Worm (Caenorhabditis elegans) whole organism, L2 larva: ENCODE measurements around the gene F13B6.2.

Source experiments
- C34F6.9 ChIP-seq: fragments of 150-350 bp; optimal IDR thresholded peaks from 2 replicates; lab custom pipeline; 2014; ENCODE audit warnings: missing biosample characterization, missing genetic modification characterization
- Y55F3AM.14 ChIP-seq: fragments of 200-800 bp; sonication (Bioruptor generic); optimal IDR thresholded peaks from 2 replicates; lab custom pipeline; 2018; ENCODE audit warnings: mild to moderate bottlenecking, missing genetic modification characterization, missing compliant biosample characterization
- ZK546.5 ChIP-seq: sonication (generic microtip); optimal IDR thresholded peaks from 2 replicates; lab custom pipeline; 2017; ENCODE audit warnings: missing biosample characterization, missing genetic modification characterization
- alr-1 ChIP-seq: fragments of 150-350 bp; optimal IDR thresholded peaks from 2 replicates; lab custom pipeline; 2014; ENCODE audit warnings: missing biosample characterization, missing genetic modification characterization
- aly-2 ChIP-seq: fragments of 150-350 bp; optimal IDR thresholded peaks from 2 replicates; lab custom pipeline; 2014; ENCODE audit warnings: missing biosample characterization, missing genetic modification characterization
- ama-1 ChIP-seq: fragments of 150-350 bp; optimal IDR thresholded peaks from 2 replicates; lab custom pipeline; 2018; ENCODE audit warnings: inconsistent platforms
- ceh-82 ChIP-seq: fragments of 150-350 bp; optimal IDR thresholded peaks from 2 replicates; lab custom pipeline; 2014; ENCODE audit warnings: missing biosample characterization, missing genetic modification characterization
- egl-27 ChIP-seq: sonication (generic microtip); optimal IDR thresholded peaks from 3 replicates; lab custom pipeline; 2017; ENCODE audit warnings: missing biosample characterization, missing genetic modification reagents, missing genetic modification characterization
- fos-1 ChIP-seq: fragments of 150-350 bp; optimal IDR thresholded peaks from 2 replicates; lab custom pipeline; 2014; ENCODE audit warnings: missing biosample characterization, missing genetic modification characterization
- gmeb-1 ChIP-seq: fragments of 150-350 bp; optimal IDR thresholded peaks from 2 replicates; lab custom pipeline; 2014; ENCODE audit warnings: missing biosample characterization, missing genetic modification characterization
- lin-11 ChIP-seq: fragments of 150-350 bp; sonication (generic microtip); optimal IDR thresholded peaks from 2 replicates; lab custom pipeline; 2014; ENCODE audit warnings: missing biosample characterization, missing genetic modification characterization, inconsistent platforms, mixed read lengths
- lin-13 ChIP-seq: fragments of 150-350 bp; optimal IDR thresholded peaks from 2 replicates; lab custom pipeline; 2014; ENCODE audit warnings: missing biosample characterization, missing genetic modification reagents, missing genetic modification characterization
- lin-39 ChIP-seq: fragments of 150-350 bp; optimal IDR thresholded peaks from 2 replicates; lab custom pipeline; 2014; ENCODE audit warnings: missing biosample characterization, missing genetic modification reagents, missing genetic modification characterization
- mab-5 ChIP-seq: fragments of 150-350 bp; optimal IDR thresholded peaks from 2 replicates; lab custom pipeline; 2014; ENCODE audit warnings: missing biosample characterization, missing genetic modification characterization
- mbf-1 ChIP-seq: sonication (generic microtip); optimal IDR thresholded peaks from 2 replicates; lab custom pipeline; 2017; ENCODE audit warnings: missing biosample characterization, missing genetic modification characterization
- mdl-1 ChIP-seq, 2 experiments: fragments of 150-350 bp in 1 of 2; sonication (generic microtip) in 1 of 2; optimal IDR thresholded peaks; 2 replicates each; lab custom pipeline; 2017; ENCODE audit warnings: missing biosample characterization in 2 of 2, missing genetic modification characterization in 2 of 2
- nhr-10 ChIP-seq: sonication (generic microtip); optimal IDR thresholded peaks from 2 replicates; lab custom pipeline; 2017; ENCODE audit warnings: missing biosample characterization, missing genetic modification characterization
- nhr-11 ChIP-seq: fragments of 150-350 bp; optimal IDR thresholded peaks from 2 replicates; lab custom pipeline; 2014; ENCODE audit warnings: missing biosample characterization, missing genetic modification characterization
- nhr-12 ChIP-seq: fragments of 150-350 bp; optimal IDR thresholded peaks from 2 replicates; lab custom pipeline; 2014; ENCODE audit warnings: missing biosample characterization, missing genetic modification characterization
- nhr-21 ChIP-seq: fragments of 150-350 bp; optimal IDR thresholded peaks from 2 replicates; lab custom pipeline; 2014; ENCODE audit warnings: missing biosample characterization, missing genetic modification characterization
- nhr-23 ChIP-seq: fragments of 150-350 bp; optimal IDR thresholded peaks from 2 replicates; lab custom pipeline; 2014; ENCODE audit warnings: missing biosample characterization, missing genetic modification reagents, missing genetic modification characterization
- peb-1 ChIP-seq: fragments of 150-350 bp; optimal IDR thresholded peaks from 2 replicates; lab custom pipeline; 2014; ENCODE audit warnings: missing biosample characterization, missing genetic modification characterization
- skn-1 ChIP-seq: sonication (generic microtip); optimal IDR thresholded peaks from 2 replicates; lab custom pipeline; 2017; ENCODE audit warnings: missing biosample characterization, missing genetic modification characterization
- sma-3 ChIP-seq: sonication (generic microtip); optimal IDR thresholded peaks from 2 replicates; lab custom pipeline; 2016; ENCODE audit warnings: missing genetic modification reagents, missing genetic modification characterization, missing compliant biosample characterization
- sma-9 ChIP-seq, 2 experiments: fragments of 150-350 bp in 1 of 2; sonication (generic microtip) in 1 of 2; optimal IDR thresholded peaks; 2 replicates each; lab custom pipeline; 2014 to 2016; ENCODE audit warnings: missing genetic modification characterization in 2 of 2, mild to moderate bottlenecking in 1 of 2, missing biosample characterization in 1 of 2, missing compliant biosample characterization in 1 of 2, missing genetic modification reagents in 1 of 2, moderate library complexity in 1 of 2
- snpc-4 ChIP-seq: fragments of 150-350 bp; optimal IDR thresholded peaks from 2 replicates; lab custom pipeline; 2014; ENCODE audit warnings: missing biosample characterization, missing genetic modification characterization
- unc-55 ChIP-seq: fragments of 150-350 bp; sonication (generic microtip); optimal IDR thresholded peaks from 3 replicates; lab custom pipeline; 2014; ENCODE audit warnings: missing biosample characterization, missing genetic modification reagents, missing genetic modification characterization
- unc-62 ChIP-seq: fragments of 150-350 bp; optimal IDR thresholded peaks from 2 replicates; lab custom pipeline; 2014; ENCODE audit warnings: missing biosample characterization, missing genetic modification reagents, missing genetic modification characterization

F13B6.2 gene

ce11 chrIV:7478134-7478533, 18.0 kb upstream of the F13B6.2 start, which contains the start of gene rod-1:
Gene rod-1 (plus strand): TSS chrIV:7478452.
- TF ChIP-seq aly-2, result no peak
- TF ChIP-seq unc-55 (GFP tag; lab: Kevin White, UChicago), result peak; percentile 46

DNA sequence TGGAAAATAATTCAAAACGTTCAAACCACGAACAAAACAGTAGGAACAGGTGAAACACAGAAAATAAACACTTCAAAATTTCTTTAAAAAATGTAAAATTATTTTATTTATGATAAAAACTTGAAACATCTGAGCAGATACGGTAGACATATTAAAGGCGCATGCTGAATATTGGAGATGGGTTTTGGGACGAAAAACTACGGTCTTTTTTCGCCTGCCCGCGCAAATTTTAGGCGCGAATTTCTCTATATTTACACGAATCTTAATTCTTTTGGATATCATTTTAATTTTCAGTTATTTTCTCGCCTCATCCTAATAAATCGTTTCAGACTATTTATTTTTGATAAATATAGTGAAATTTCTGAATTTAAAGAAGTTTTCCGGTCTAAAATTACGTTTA, 17.6 kb upstream of the F13B6.2 start:
- no peak for TF ChIP-seq lin-13 (GFP tag; lab: Kevin White, UChicago)
- TF ChIP-seq nhr-11 (tag; lab: Kevin White, UChicago), result no peak
- TF ChIP-seq ceh-82 (tag; lab: Kevin White, UChicago), result no peak
- no peak for TF ChIP-seq unc-55 (GFP tag; lab: Kevin White, UChicago)
- no peak for TF ChIP-seq Y55F3AM.14
- TF ChIP-seq mbf-1 (tag; lab: Kevin White, UChicago), result no peak
- TF ChIP-seq nhr-21 (tag; lab: Kevin White, UChicago), result no peak
- TF ChIP-seq snpc-4, result no peak
- TF ChIP-seq unc-62 (GFP tag; lab: Kevin White, UChicago), result no peak
- no peak for TF ChIP-seq ama-1
- no peak for TF ChIP-seq fos-1
- no peak for TF ChIP-seq lin-39 (tag; lab: Kevin White, UChicago)

- peak; percentile 13 for TF ChIP-seq C34F6.9
- no peak for TF ChIP-seq ZK546.5 (tag; lab: Kevin White, UChicago)
- TF ChIP-seq sma-9 (GFP tag; optimal IDR thresholded peaks at IDR 0.05; lab: Kevin White, UChicago), result peak; percentile 25
- no peak for TF ChIP-seq sma-9 (tag; optimal IDR thresholded peaks at IDR 0.05; lab: Kevin White, UChicago)
These were observed 17.1 kb upstream of the F13B6.2 start, which contains the start of gene pycr-4 for ce11 chrIV:7477197-7477596. Gene pycr-4 (minus strand): TSS chrIV:7477297.

DNA sequence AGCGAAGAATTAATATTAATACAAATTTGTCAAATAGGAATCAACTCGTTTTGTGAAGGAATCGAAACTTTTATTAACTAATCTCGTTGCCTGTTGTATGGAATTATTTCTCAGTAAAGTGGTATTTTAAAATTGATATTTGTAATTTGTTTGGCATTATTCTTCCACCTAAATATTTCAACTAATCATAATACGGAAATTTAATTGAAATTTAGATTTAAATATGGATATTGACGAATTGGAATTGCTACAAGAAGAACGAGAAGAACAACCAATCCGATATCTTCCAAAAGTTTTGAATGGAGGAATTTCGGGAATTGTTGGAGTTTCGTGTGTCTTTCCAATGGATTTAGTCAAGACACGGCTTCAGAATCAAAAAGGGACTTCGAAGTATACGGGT, 14.7 kb upstream of the F13B6.2 start, which contains the start of gene slc-25A18.2:
Gene slc-25A18.2, plus strand, starts transcription at position 216 of the 400 bp plus-strand sequence.
- TF ChIP-seq mdl-1 (tag; optimal IDR thresholded peaks at IDR 0.05; lab: Kevin White, UChicago) (no peak), lin-11 (no peak), ZK546.5 (tag; lab: Kevin White, UChicago) (no peak), lin-39 (tag; lab: Kevin White, UChicago) (no peak), mab-5 (tag; lab: Kevin White, UChicago) (no peak), gmeb-1 (tag; lab: Kevin White, UChicago) (no peak), nhr-23 (tag; lab: Kevin White, UChicago) (no peak)
- TF ChIP-seq, all 48 proteins: peak for 0

DNA sequence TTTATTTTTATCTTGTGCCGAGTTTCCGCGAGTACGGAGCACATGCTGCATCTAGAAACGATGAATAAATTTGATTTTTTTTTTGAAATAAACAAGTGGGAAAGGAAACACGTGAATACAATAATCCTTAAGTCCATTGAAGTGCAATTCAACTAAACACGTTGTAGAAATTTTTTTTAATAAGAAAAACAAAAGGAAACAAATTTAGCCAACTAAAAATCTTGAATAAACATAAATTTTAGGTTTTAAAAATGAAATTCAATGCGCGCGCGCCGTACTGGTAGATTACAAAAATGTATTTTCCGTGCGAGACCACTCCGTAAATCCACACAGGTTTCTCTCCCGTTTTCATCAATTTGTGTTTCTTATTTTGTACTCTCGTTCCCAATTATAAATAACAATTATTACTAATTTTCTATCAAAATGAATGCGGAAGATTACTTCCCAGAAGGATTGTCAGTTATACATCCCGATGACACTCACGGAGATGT, 13.1 kb upstream of the F13B6.2 start, which contains the start of the genes plk-3 and F55G1.6:
Gene plk-3, minus strand, starts transcription at position 51 of the 491 bp plus-strand sequence.
Gene F55G1.6, plus strand, starts transcription at position 359 of the 491 bp plus-strand sequence.
- no peak for TF ChIP-seq C34F6.9
- no peak for TF ChIP-seq sma-3 (GFP tag; lab: Kevin White, UChicago)
- no peak for TF ChIP-seq ZK546.5 (tag; lab: Kevin White, UChicago)
- TF ChIP-seq, all 48 proteins: peak for 0

DNA sequence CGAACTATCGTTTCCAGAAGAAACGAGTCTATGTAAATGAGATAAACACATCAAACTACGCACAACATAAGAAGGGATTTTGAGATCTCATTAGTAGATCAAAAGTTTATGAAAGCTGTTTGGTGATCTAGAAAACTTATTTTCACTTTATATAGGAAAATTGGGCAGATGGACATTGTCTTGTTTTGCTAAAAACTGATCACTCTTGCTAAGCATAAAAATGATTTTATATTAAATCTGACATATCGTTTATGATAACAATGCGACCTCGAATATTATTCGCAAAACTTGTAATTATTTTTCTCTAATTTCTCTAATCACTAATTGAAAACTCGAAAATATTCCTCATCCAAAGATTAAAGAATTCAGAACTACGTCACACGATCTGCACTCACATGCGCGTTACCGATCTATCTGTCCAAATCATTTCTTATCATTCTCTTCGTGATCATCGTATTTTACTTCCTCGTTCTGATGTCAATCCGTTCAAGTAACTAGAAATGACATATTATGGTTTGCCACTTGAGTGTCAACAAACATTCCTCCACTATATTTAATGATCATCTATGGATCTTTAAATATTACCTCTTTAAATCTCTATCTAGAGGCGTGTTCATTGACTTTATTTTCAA, 9.8 kb upstream of the F13B6.2 start, which contains the start of gene F55G1.7:
Gene F55G1.7, minus strand, starts transcription at position 51 of the 632 bp plus-strand sequence.
- no peak for TF ChIP-seq peb-1 (tag; lab: Kevin White, UChicago)
- peak; percentile 47 for TF ChIP-seq sma-9 (GFP tag; optimal IDR thresholded peaks at IDR 0.05; lab: Kevin White, UChicago)
- TF ChIP-seq sma-9 (tag; optimal IDR thresholded peaks at IDR 0.05; lab: Kevin White, UChicago), result no peak

- TF ChIP-seq egl-27 (tag; lab: Kevin White, UChicago) (no peak), ZK546.5 (tag; lab: Kevin White, UChicago) (no peak), fos-1 (peak; percentile 62), Y55F3AM.14 (no peak), nhr-10 (tag; lab: Kevin White, UChicago) (no peak), nhr-12 (tag; lab: Kevin White, UChicago) (no peak), skn-1 (tag; lab: Kevin White, UChicago) (no peak), sma-3 (GFP tag; lab: Kevin White, UChicago) (no peak), alr-1 (tag; lab: Kevin White, UChicago) (no peak)
- TF ChIP-seq, all 48 proteins: peak for 1
These were observed 8.5 kb upstream of the F13B6.2 start for ce11 chrIV:7468638-7469037.
